Worm (Caenorhabditis elegans): ENCODE results near the gene T09A5.14.

DNA sequence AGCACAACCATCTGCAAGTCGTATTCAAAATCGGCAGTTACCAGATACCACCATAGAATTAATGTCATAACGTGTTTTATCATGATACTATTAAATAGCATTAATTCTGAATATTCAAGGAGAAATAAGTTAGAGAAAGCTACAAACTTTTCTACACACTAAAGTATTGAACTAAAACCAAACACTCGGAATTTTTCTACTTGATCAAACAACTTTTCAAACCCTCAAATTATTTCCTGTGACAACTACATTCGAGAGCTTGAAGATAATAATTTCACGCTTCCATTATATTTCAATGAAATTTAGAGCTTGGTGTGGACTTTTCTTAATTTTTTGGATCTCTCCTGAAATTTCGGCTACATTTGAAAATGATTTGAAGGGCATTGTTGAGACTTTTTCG is 9.7 kb upstream of the T09A5.14 start, which contains the start of gene irld-47:
- no peak for TF ChIP-seq Y53G8AR.9 (GFP tag; conservative IDR thresholded peaks at IDR 0.05)
- TF ChIP-seq ama-1 (optimal IDR thresholded peaks at IDR 0.05): no peak
- no peak for TF ChIP-seq ama-1 (GFP tag; optimal IDR thresholded peaks at IDR 0.05)
- no peak for TF ChIP-seq unc-130 (GFP tag; optimal IDR thresholded peaks at IDR 0.05)
- TF ChIP-seq Y56A3A.18 (GFP tag; IDR thresholded peaks at IDR 0.05): no peak
- no peak for TF ChIP-seq atf-7 (tag; optimal IDR thresholded peaks at IDR 0.05)
- TF ChIP-seq tlf-1 (GFP tag; optimal IDR thresholded peaks at IDR 0.05): no peak
- TF ChIP-seq hrde-1 (tag; optimal IDR thresholded peaks at IDR 0.05; ENCODE audit: borderline replicate concordance): no peak
- no peak for TF ChIP-seq snpc-4 (GFP tag; optimal IDR thresholded peaks at IDR 0.05)
- TF ChIP-seq snpc-4 (tag; optimal IDR thresholded peaks at IDR 0.05): no peak
- no peak for TF ChIP-seq ccch-3 (GFP tag; optimal IDR thresholded peaks at IDR 0.05)
- no peak for TF ChIP-seq F57C9.4 (tag; optimal IDR thresholded peaks at IDR 0.05)
- no peak for TF ChIP-seq F57A8.1 (GFP tag; optimal IDR thresholded peaks at IDR 0.05)
- no peak for TF ChIP-seq lsl-1 (GFP tag; optimal IDR thresholded peaks at IDR 0.05)
- no peak for TF ChIP-seq die-1 (tag; optimal IDR thresholded peaks at IDR 0.05)
- TF ChIP-seq lag-1 (GFP tag; IDR thresholded peaks at IDR 0.05): no peak

Data from whole organism, young adult.